Fruit fly (Drosophila melanogaster): Measurements from ENCODE around the gene CG33268.

- TF ChIP-seq fd96Ca (GFP tag; IDR thresholded peaks at IDR 0.05) (no peak), Pif1A (GFP tag; optimal IDR thresholded peaks at IDR 0.05) (no peak), gl (tag; optimal IDR thresholded peaks at IDR 0.05) (no peak), CG34367 (tag; optimal IDR thresholded peaks at IDR 0.05) (no peak), CG14655 (GFP tag; optimal IDR thresholded peaks at IDR 0.05) (no peak), CG17806 (tag; optimal IDR thresholded peaks at IDR 0.05) (no peak), CG32121 (GFP tag; IDR thresholded peaks at IDR 0.05) (no peak), CG8159 (tag; optimal IDR thresholded peaks at IDR 0.05) (no peak), CG10348 (GFP tag; IDR thresholded peaks at IDR 0.05) (no peak)
Measured at dm6 chr3L:11554796-11555195, 36.2 kb downstream of the CG33268 start.

Data from whole organism, pupa.